Fruit fly (Drosophila melanogaster) whole organism, embryonic: ENCODE data around the gene CG10343.
A peak's percentile ranks its signal among the peaks of the same experiment; 100 is the strongest.

Source experiments
- CG10543 ChIP-seq: fragments of 200-800 bp; sonication (Bioruptor generic); optimal IDR thresholded peaks from 3 replicates; lab custom pipeline; 2017; ENCODE audit warnings: missing biosample characterization, mild to moderate bottlenecking, missing genetic modification characterization, moderate library complexity
- CG12104 ChIP-seq: fragments of 200-800 bp; sonication (Bioruptor generic); optimal IDR thresholded peaks from 3 replicates; lab custom pipeline; 2016; ENCODE audit warnings: missing biosample characterization, missing genetic modification characterization
- CG12744 ChIP-seq: fragments of 200-800 bp; sonication (Bioruptor generic); optimal IDR thresholded peaks from 2 replicates; lab custom pipeline; 2016; ENCODE audit warnings: missing biosample characterization, missing genetic modification characterization
- CG13894 ChIP-seq: fragments of 200-800 bp; sonication (Bioruptor generic); optimal IDR thresholded peaks from 3 replicates; lab custom pipeline; 2018; ENCODE audit warnings: missing biosample characterization, mild to moderate bottlenecking, missing genetic modification characterization, moderate library complexity
- CG18262 ChIP-seq: fragments of 200-800 bp; optimal IDR thresholded peaks from 3 replicates; lab custom pipeline; 2019; ENCODE audit warnings: missing biosample characterization, mild to moderate bottlenecking, missing genetic modification characterization, moderate library complexity
- CG18619 ChIP-seq: fragments of 200-800 bp; sonication (Bioruptor generic); optimal IDR thresholded peaks from 3 replicates; lab custom pipeline; 2017; ENCODE audit warnings: missing biosample characterization, mild to moderate bottlenecking, missing genetic modification characterization
- CG2116 ChIP-seq: fragments of 200-800 bp; sonication (Bioruptor generic); optimal IDR thresholded peaks from 3 replicates; lab custom pipeline; 2018; ENCODE audit warnings: missing biosample characterization, mild to moderate bottlenecking, missing genetic modification characterization
- CG2129 ChIP-seq: fragments of 200-800 bp; sonication (Bioruptor generic); IDR thresholded peaks from 2 replicates; pipeline ENCODE4 v1.3.6; 2022; ENCODE audit warnings: missing biosample characterization, missing genetic modification characterization; ENCODE audit not compliant: partially characterized antibody
- CG6791 ChIP-seq: fragments of 200-800 bp; sonication (Bioruptor generic); IDR thresholded peaks from 3 replicates; pipeline ENCODE4 v1.3.6; 2022; ENCODE audit warnings: missing biosample characterization, missing genetic modification characterization; ENCODE audit not compliant: partially characterized antibody
- CG9437 ChIP-seq: fragments of 200-800 bp; sonication (Bioruptor generic); optimal IDR thresholded peaks from 2 replicates; lab custom pipeline; 2018; ENCODE audit warnings: missing biosample characterization, mild to moderate bottlenecking, missing genetic modification characterization
- Dip3 ChIP-seq: fragments of 200-800 bp; sonication (Bioruptor generic); optimal IDR thresholded peaks from 3 replicates; lab custom pipeline; 2016; ENCODE audit warnings: missing biosample characterization, missing genetic modification characterization
- Drgx ChIP-seq: fragments of 200-800 bp; sonication (Bioruptor generic); IDR thresholded peaks from 2 replicates; pipeline ENCODE4 v1.3.6; 2022; ENCODE audit warnings: missing biosample characterization, missing genetic modification characterization
- Ets65A ChIP-seq: fragments of 200-800 bp; sonication (Bioruptor generic); peaks from one replicate; lab custom pipeline; 2016; ENCODE audit warnings: missing biosample characterization, missing genetic modification characterization
- Hr3 ChIP-seq: fragments of 200-800 bp; sonication (Bioruptor generic); optimal IDR thresholded peaks from 3 replicates; lab custom pipeline; 2016; ENCODE audit warnings: missing biosample characterization, missing genetic modification characterization
- Jarid2 ChIP-seq: fragments of 200-800 bp; sonication (Bioruptor generic); optimal IDR thresholded peaks from 3 replicates; lab custom pipeline; 2017; ENCODE audit warnings: mild to moderate bottlenecking, missing biosample characterization, missing genetic modification reagents, missing genetic modification characterization
- Max ChIP-seq: fragments of 200-800 bp; sonication (Bioruptor generic); optimal IDR thresholded peaks from 2 replicates; lab custom pipeline; 2016; ENCODE audit warnings: missing biosample characterization, mild to moderate bottlenecking, missing genetic modification characterization
- TFAM ChIP-seq: fragments of 200-800 bp; sonication (Bioruptor generic); optimal IDR thresholded peaks from 2 replicates; lab custom pipeline; 2017; ENCODE audit warnings: missing biosample characterization, missing genetic modification characterization, inconsistent platforms
- crol ChIP-seq: fragments of 200-800 bp; sonication (Bioruptor generic); IDR thresholded peaks from 2 replicates; pipeline ENCODE4 v1.3.6; 2022; ENCODE audit warnings: missing biosample characterization, missing genetic modification characterization
- cwo ChIP-seq: fragments of 200-800 bp; sonication (Bioruptor generic); optimal IDR thresholded peaks from 3 replicates; lab custom pipeline; 2017; ENCODE audit warnings: missing biosample characterization, missing genetic modification characterization, mild to moderate bottlenecking, moderate library complexity, missing genetic modification reagents
- lbe ChIP-seq: fragments of 200-800 bp; sonication (Bioruptor generic); optimal IDR thresholded peaks from 2 replicates; lab custom pipeline; 2016; ENCODE audit warnings: missing biosample characterization, mild to moderate bottlenecking, missing genetic modification characterization
- luna ChIP-seq: fragments of 200-800 bp; sonication (Bioruptor generic); optimal IDR thresholded peaks from 2 replicates; lab custom pipeline; 2016; ENCODE audit warnings: missing biosample characterization, missing genetic modification characterization
- pita ChIP-seq: fragments of 200-800 bp; sonication (Bioruptor generic); optimal IDR thresholded peaks from 2 replicates; lab custom pipeline; 2017; ENCODE audit warnings: missing biosample characterization, mild to moderate bottlenecking, missing genetic modification characterization
- run ChIP-seq: fragments of 200-800 bp; sonication (Bioruptor generic); optimal IDR thresholded peaks from 3 replicates; lab custom pipeline; 2018; ENCODE audit warnings: missing biosample characterization, mild to moderate bottlenecking, missing genetic modification characterization
- scrt ChIP-seq: fragments of 200-800 bp; sonication (Bioruptor generic); optimal IDR thresholded peaks from 2 replicates; lab custom pipeline; 2018; ENCODE audit warnings: missing biosample characterization, mild to moderate bottlenecking, missing genetic modification characterization, moderate library complexity
- sens ChIP-seq: fragments of 200-800 bp; sonication (Bioruptor generic); peaks from one replicate; lab custom pipeline; 2016; ENCODE audit warnings: missing biosample characterization, missing genetic modification characterization
- slp2 ChIP-seq: fragments of 200-800 bp; sonication (Bioruptor generic); optimal IDR thresholded peaks from 2 replicates; lab custom pipeline; 2016; ENCODE audit warnings: missing biosample characterization, missing genetic modification characterization
- sna ChIP-seq: fragments of 200-800 bp; sonication (Bioruptor generic); IDR thresholded peaks from 2 replicates; pipeline ENCODE4 v1.3.6; 2022; ENCODE audit warnings: missing biosample characterization, missing genetic modification characterization; ENCODE audit not compliant: partially characterized antibody
- sqz ChIP-seq: fragments of 200-800 bp; sonication (Bioruptor generic); optimal IDR thresholded peaks from 3 replicates; lab custom pipeline; 2018; ENCODE audit warnings: missing biosample characterization, mild to moderate bottlenecking, missing genetic modification characterization
- stwl ChIP-seq: fragments of 200-800 bp; sonication (Bioruptor generic); optimal IDR thresholded peaks from 3 replicates; lab custom pipeline; 2018; ENCODE audit warnings: missing biosample characterization, mild to moderate bottlenecking, missing genetic modification characterization, moderate library complexity
- trem ChIP-seq: fragments of 200-800 bp; optimal IDR thresholded peaks from 3 replicates; lab custom pipeline; 2019; ENCODE audit warnings: missing biosample characterization, mild to moderate bottlenecking, missing genetic modification characterization, moderate library complexity
- z ChIP-seq: fragments of 200-800 bp; sonication (Bioruptor generic); IDR thresholded peaks from 3 replicates; pipeline ENCODE4 v1.3.6; 2022; ENCODE audit warnings: missing biosample characterization, missing genetic modification characterization
- zen ChIP-seq: fragments of 200-800 bp; sonication (Bioruptor generic); optimal IDR thresholded peaks from 3 replicates; lab custom pipeline; 2018; ENCODE audit warnings: missing biosample characterization, mild to moderate bottlenecking, missing genetic modification characterization, moderate library complexity
- zf30C ChIP-seq: fragments of 200-800 bp; sonication (Bioruptor generic); optimal IDR thresholded peaks from 3 replicates; lab custom pipeline; 2018; ENCODE audit warnings: missing biosample characterization, mild to moderate bottlenecking, missing genetic modification characterization

Gene CG10343

DNA sequence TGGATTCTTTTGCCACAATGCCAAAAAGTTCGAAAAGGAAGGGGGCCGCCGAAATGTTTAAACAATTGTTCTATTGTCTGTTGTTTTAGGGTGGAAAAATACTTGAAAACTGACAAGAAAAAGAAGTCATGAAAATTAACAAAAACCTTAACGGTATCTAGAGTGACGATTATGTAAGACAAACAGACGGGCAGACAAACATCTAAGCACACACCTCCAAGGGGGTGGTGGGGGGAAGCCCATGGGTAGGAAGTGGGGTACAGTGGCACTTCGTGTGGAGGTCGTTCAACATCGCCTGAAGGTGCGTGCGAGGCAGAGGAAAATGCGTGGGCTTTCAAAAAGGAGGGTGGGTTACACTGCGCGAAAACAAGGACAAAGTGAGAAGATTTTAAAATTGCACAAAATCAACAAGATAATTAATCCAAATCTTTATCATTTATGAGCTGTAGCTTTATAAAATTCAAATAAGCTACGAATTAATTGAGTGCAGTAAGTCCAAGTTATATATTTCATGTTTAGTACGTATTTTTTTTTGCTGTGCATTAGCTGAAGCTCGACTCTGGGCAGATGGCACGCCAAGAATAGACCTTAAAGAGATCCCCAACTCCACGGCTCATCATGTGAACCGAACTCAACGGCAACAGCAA lies 14.2 kb downstream of the CG10343 start (continued):
- TF ChIP-seq Max (GFP tag; lab: Kevin White, UChicago) (no peak), CG2129 (GFP tag; lab: Robert Waterston, UW) (no peak), zen (tag; lab: Kevin White, UChicago) (no peak), pita (no peak), Jarid2 (GFP tag; lab: Kevin White, UChicago) (peak; percentile 2), TFAM (no peak), trem (tag; lab: Kevin White, UChicago) (no peak), scrt (no peak)
- TF ChIP-seq, all 482 proteins: peak for 72

DNA sequence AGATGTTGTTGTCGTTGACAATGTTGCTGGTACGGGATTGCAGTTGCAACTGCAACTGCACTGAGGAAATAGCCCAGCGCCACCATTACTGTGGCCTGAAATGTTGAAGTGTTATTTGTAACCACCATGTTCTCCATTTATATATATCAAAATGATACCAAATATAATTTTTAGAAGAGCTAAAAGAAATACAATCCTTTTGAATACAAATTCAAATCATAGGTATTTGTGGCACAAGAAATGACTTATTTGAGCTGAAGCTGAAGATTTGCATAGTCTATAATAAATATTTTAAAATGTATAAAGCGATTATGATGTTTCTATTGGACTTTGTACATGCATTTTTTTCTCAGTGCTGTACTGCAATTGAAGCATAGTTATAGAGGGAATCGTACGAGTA lies 16.3 kb downstream of the CG10343 start:
- TF ChIP-seq Drgx (GFP tag; lab: Robert Waterston, UW) (0 out of 2 replicates have a peak, but pooled peaks have one; percentile 23), pita (no peak)
- TF ChIP-seq, all 482 proteins: peak for 1

DNA sequence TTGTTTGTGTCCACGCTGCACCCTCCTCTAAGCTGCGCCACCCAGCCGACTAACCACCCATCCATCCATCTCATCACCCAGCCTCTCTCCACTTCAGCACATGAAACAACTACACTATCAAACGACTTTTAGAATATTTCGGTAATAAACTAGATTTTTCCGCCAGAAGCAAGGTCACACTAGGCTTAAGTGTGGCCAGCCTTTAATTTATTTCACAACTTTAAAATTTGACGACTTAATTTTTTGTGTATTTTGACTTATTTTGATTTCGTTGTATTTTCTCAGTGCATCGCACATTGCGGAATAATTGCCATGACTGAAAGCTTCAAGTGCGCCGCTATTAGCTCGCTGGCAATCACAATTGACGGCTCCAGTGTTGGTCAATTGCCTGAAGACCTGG lies 21.6 kb downstream of the CG10343 start:
- TF ChIP-seq Drgx (GFP tag; lab: Robert Waterston, UW) (peak; percentile 64), CG12104 (no peak), sna (GFP tag; lab: Robert Waterston, UW) (no peak), stwl (tag; lab: Kevin White, UChicago) (peak; percentile 75), CG2116 (GFP tag; lab: Kevin White, UChicago) (no peak), slp2 (no peak)
- TF ChIP-seq, all 482 proteins: peak for 2

DNA sequence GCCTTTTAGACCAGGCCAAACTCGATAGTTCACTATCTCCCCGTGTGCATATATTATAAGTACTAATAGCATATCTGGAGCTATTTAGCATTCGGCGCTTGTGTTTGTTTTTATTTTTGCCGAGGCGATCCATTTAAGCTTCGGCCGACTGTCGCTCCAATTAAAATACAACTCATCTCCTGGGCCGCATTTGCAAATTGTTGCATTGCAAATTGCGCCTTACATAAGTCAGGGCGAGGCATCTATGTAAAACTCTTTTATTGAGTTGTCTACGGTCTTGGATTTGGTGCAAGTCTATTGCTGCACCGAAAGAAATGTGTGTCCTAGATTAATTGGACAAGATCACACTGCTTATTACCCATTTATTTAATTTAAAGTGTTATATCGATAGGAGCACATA lies 24.7 kb downstream of the CG10343 start:
- TF ChIP-seq z (GFP tag; lab: Robert Waterston, UW), result no peak
- TF ChIP-seq sens (GFP tag; lab: Kevin White, UChicago), result peak; percentile 62
- no peak for TF ChIP-seq CG18262 (tag; lab: Kevin White, UChicago)
- TF ChIP-seq Ets65A, result peak; percentile 73
- TF ChIP-seq CG18619 (GFP tag; lab: Kevin White, UChicago), result no peak

DNA sequence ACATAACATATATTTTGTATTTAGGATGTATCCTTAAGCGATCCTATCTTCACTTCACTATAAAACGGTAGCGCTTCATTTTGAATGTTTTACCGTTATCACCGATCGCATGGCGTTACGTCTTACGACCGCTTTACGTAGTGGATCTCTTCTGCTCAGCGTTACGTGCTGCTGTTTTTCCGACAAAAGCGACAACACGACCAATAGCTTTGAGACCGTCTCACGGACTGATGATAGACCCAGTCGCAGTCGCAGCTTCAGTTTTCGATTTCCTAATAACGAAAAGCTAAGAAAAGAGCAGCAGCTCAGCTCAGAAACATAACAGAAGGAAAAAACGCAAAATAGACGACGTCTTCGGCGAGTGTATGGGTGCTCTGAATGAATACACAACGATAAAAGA lies 29.0 kb downstream of the CG10343 start, which contains the start of gene CG10348:
TSS of gene CG10348 (minus strand) at position 234 of the 400 bp plus-strand sequence.
- TF ChIP-seq Hr3 (GFP tag; lab: Kevin White, UChicago) (no peak), CG10543 (GFP tag; lab: Kevin White, UChicago) (no peak), run (tag; lab: Kevin White, UChicago) (no peak), CG6791 (GFP tag; lab: Robert Waterston, UW) (0 out of 3 replicates have a peak, but pooled peaks have one; percentile 21), stwl (tag; lab: Kevin White, UChicago) (peak; percentile 52), CG9437 (GFP tag; lab: Kevin White, UChicago) (peak; percentile 98), Dip3 (no peak), zf30C (peak; percentile 43), crol (GFP tag; lab: Robert Waterston, UW) (0 out of 2 replicates have a peak, but pooled peaks have one; percentile 5), CG13894 (tag; lab: Kevin White, UChicago) (no peak), lbe (no peak), cwo (GFP tag; lab: Kevin White, UChicago) (no peak), sqz (GFP tag; lab: Kevin White, UChicago) (no peak), CG12744 (GFP tag; lab: Kevin White, UChicago) (no peak), Jarid2 (GFP tag; lab: Kevin White, UChicago) (peak; percentile 55), luna (GFP tag; lab: Kevin White, UChicago) (no peak)
